Fruit fly (Drosophila melanogaster) S2 (cell line): ENCODE measurements around the gene CG18748.
A peak's percentile ranks its signal among the peaks of the same experiment; 100 is the strongest.

Experiments used
- CG8478 ChIP-seq: fragments of >200 bp; optimal IDR thresholded peaks from 2 replicates; lab custom pipeline; 2018
- CTCF ChIP-seq, 2 experiments: fragments of >200 bp; optimal IDR thresholded peaks; 2 replicates each; lab custom pipeline; 2018

CG18748 gene

dm6 chr3R:7782933-7783686 lies 4.6 kb downstream of the CG18748 start, which contains the start of gene CG18747:
CG18747 (minus strand) TSS chr3R:7783446.
- TF ChIP-seq CG8478 (lab: Kevin White, UChicago) (no peak), CTCF (optimal IDR thresholded peaks at IDR 0.05; lab: Kevin White, UChicago) (no peak)

dm6 chr3R:7779620-7780019 lies 8.1 kb downstream of the CG18748 start:
- TF ChIP-seq CG8478 (lab: Kevin White, UChicago) (no peak), CTCF (optimal IDR thresholded peaks at IDR 0.05; lab: Kevin White, UChicago) (peak; percentile 39 to 49)

- TF ChIP-seq CG8478 (lab: Kevin White, UChicago) (no peak), CTCF (optimal IDR thresholded peaks at IDR 0.05; lab: Kevin White, UChicago) (no peak)
These were observed 16.1 kb downstream of the CG18748 start, which contains the start of gene CG11286 for dm6 chr3R:7771656-7772055. CG11286 (minus strand) TSS chr3R:7771756.

- TF ChIP-seq CG8478 (lab: Kevin White, UChicago): no peak
- no peak for TF ChIP-seq CTCF (optimal IDR thresholded peaks at IDR 0.05; lab: Kevin White, UChicago)
These were observed 26.7 kb downstream of the CG18748 start for dm6 chr3R:7760970-7761558.

dm6 chr3R:7759486-7759885 lies 28.2 kb downstream of the CG18748 start, which contains the start of gene Sp7:
Sp7 (plus strand) TSS chr3R:7759786.
- TF ChIP-seq CTCF (optimal IDR thresholded peaks at IDR 0.05; lab: Kevin White, UChicago): no peak
- TF ChIP-seq CG8478 (lab: Kevin White, UChicago): no peak

- TF ChIP-seq CTCF (optimal IDR thresholded peaks at IDR 0.05; lab: Kevin White, UChicago) (no peak), CG8478 (lab: Kevin White, UChicago) (no peak)
These were observed 29.9 kb downstream of the CG18748 start, which contains the start of gene CG10919 for dm6 chr3R:7757822-7758221. CG10919 (plus strand) TSS chr3R:7758122.

dm6 chr3R:7753518-7753917 lies 34.2 kb downstream of the CG18748 start:
- TF ChIP-seq CTCF (optimal IDR thresholded peaks at IDR 0.05; lab: Kevin White, UChicago) (no peak), CG8478 (lab: Kevin White, UChicago) (no peak)

dm6 chr3R:7749993-7750392 lies 37.7 kb downstream of the CG18748 start, which contains the start of gene pyd3:
pyd3 (minus strand) TSS chr3R:7750079.
- TF ChIP-seq CTCF (optimal IDR thresholded peaks at IDR 0.05; lab: Kevin White, UChicago) (no peak), CG8478 (lab: Kevin White, UChicago) (no peak)

dm6 chr3R:7739463-7739862 lies 48.3 kb downstream of the CG18748 start, which contains the start of gene CG43254:
CG43254 (minus strand) TSS chr3R:7739563.
- TF ChIP-seq CG8478 (lab: Kevin White, UChicago) (no peak), CTCF (optimal IDR thresholded peaks at IDR 0.05; lab: Kevin White, UChicago) (no peak)
